Worm (Caenorhabditis elegans) whole organism, L1 larva: ENCODE measurements around the gene cec-1.

ENCODE experiments used
- aly-2 ChIP-seq: fragments of 150-350 bp; optimal IDR thresholded peaks from 2 replicates; lab custom pipeline; 2014; ENCODE audit warnings: missing biosample characterization, missing genetic modification characterization
- nhr-76 ChIP-seq: sonication (generic microtip); optimal IDR thresholded peaks from 2 replicates; lab custom pipeline; 2017; ENCODE audit warnings: missing biosample characterization, missing genetic modification characterization
- nhr-77 ChIP-seq: fragments of 150-350 bp; optimal IDR thresholded peaks from 2 replicates; lab custom pipeline; 2014; ENCODE audit warnings: missing biosample characterization, missing genetic modification characterization
- skn-1 ChIP-seq: fragments of 150-350 bp; optimal IDR thresholded peaks from 2 replicates; lab custom pipeline; 2014; ENCODE audit warnings: missing biosample characterization, missing genetic modification characterization

- no peak for TF ChIP-seq skn-1 (tag; lab: Kevin White, UChicago)
- no peak for TF ChIP-seq aly-2
- no peak for TF ChIP-seq nhr-77
- TF ChIP-seq nhr-76 (tag; lab: Kevin White, UChicago): no peak
Measured at ce11 chrIII:8426271-8426670, at the start of gene cec-1.
